Fruit fly (Drosophila melanogaster) whole organism, prepupa: Measurements from ENCODE around the gene CG7556.

Experiments used
- CG8632 ChIP-seq: fragments of 200-800 bp; sonication (Bioruptor generic); optimal IDR thresholded peaks from 3 replicates; lab custom pipeline; 2016; ENCODE audit warnings: missing biosample characterization, missing genetic modification characterization
- Hr4 ChIP-seq: fragments of 200-800 bp; sonication (Bioruptor generic); optimal IDR thresholded peaks from 3 replicates; lab custom pipeline; 2016; ENCODE audit warnings: missing biosample characterization, missing genetic modification characterization
- Sox14 ChIP-seq: fragments of 200-800 bp; sonication (Bioruptor generic); optimal IDR thresholded peaks from 3 replicates; lab custom pipeline; 2016; ENCODE audit warnings: missing biosample characterization, missing genetic modification characterization

DNA sequence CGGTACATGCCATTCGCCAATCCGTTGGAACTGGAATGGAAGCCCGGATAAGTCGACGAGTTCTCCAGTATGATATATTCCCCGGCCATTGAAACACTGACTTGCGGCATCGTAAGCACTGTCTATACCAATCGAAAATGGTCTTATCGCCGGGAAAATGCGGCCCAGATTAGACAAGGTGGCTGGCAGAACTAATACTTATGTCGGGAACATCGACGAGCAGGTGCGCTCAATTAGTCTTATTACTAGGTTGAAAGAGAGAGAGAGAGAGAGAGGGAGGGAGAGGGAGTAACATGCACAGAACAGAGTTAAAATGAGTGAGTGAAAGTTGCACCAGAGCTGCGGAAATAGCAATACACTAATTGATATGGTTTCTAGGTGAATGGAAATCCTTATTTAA is 52.4 kb downstream of the CG7556 start, which contains the start of gene tgy:
- no peak for TF ChIP-seq CG8632 (GFP tag; lab: Kevin White, UChicago)
- TF ChIP-seq Sox14 (GFP tag; lab: Kevin White, UChicago) = no peak
- no peak for TF ChIP-seq Hr4 (GFP tag; lab: Kevin White, UChicago)
